Worm (Caenorhabditis elegans): ENCODE data around the gene F44B9.2.

- TF ChIP-seq nhr-77 (tag; optimal IDR thresholded peaks at IDR 0.05) (no peak), lin-39 (tag; optimal IDR thresholded peaks at IDR 0.05) (no peak), elt-3 (tag; optimal IDR thresholded peaks at IDR 0.05) (no peak), ama-1 (optimal IDR thresholded peaks at IDR 0.05) (no peak), zag-1 (tag; optimal IDR thresholded peaks at IDR 0.05) (no peak), ceh-9 (tag; optimal IDR thresholded peaks at IDR 0.05) (no peak), nhr-76 (tag; optimal IDR thresholded peaks at IDR 0.05) (no peak), ceh-16 (tag; optimal IDR thresholded peaks at IDR 0.05) (no peak), nhr-28 (tag; optimal IDR thresholded peaks at IDR 0.05) (no peak), ZK546.5 (tag; optimal IDR thresholded peaks at IDR 0.05) (no peak), sea-2 (GFP tag; optimal IDR thresholded peaks at IDR 0.05) (no peak), snpc-4 (tag; optimal IDR thresholded peaks at IDR 0.05) (no peak), pqm-1 (tag; optimal IDR thresholded peaks at IDR 0.05) (no peak), jun-1 (tag; optimal IDR thresholded peaks at IDR 0.05) (no peak)
These were observed 38.9 kb downstream of the F44B9.2 start for ce11 chrIII:8061114-8061513.

All from whole organism, L3 larva.